Fruit fly (Drosophila melanogaster) whole organism, pupa: ENCODE data around the gene CtIP.
A peak's percentile ranks its signal among the peaks of the same experiment; 100 is the strongest.

ENCODE experiments used
- CG10348 ChIP-seq: fragments of 200-800 bp; sonication (Bioruptor generic); IDR thresholded peaks from 2 replicates; pipeline ENCODE4 v1.3.6; 2022; ENCODE audit warnings: missing biosample characterization, missing genetic modification characterization
- CG12605 ChIP-seq: fragments of 200-800 bp; sonication (Bioruptor generic); IDR thresholded peaks from 2 replicates; pipeline ENCODE4 v1.3.6; 2022; ENCODE audit warnings: missing biosample characterization, missing genetic modification characterization
- CG13204 ChIP-seq: fragments of 200-800 bp; sonication (Bioruptor generic); optimal IDR thresholded peaks from 2 replicates; lab custom pipeline; 2018; ENCODE audit warnings: missing biosample characterization, mild to moderate bottlenecking, missing genetic modification characterization, moderate library complexity
- CG14655 ChIP-seq: fragments of 200-800 bp; sonication (Bioruptor generic); optimal IDR thresholded peaks from 3 replicates; lab custom pipeline; 2017; ENCODE audit warnings: mild to moderate bottlenecking, missing biosample characterization, missing genetic modification reagents, missing genetic modification characterization
- CG15710 ChIP-seq: fragments of 200-800 bp; sonication (Bioruptor generic); optimal IDR thresholded peaks from 2 replicates; lab custom pipeline; 2018; ENCODE audit warnings: missing biosample characterization, mild to moderate bottlenecking, missing genetic modification characterization, moderate library complexity
- CG17806 ChIP-seq: fragments of 200-800 bp; sonication (Bioruptor generic); optimal IDR thresholded peaks from 2 replicates; lab custom pipeline; 2018; ENCODE audit warnings: missing biosample characterization, mild to moderate bottlenecking, missing genetic modification characterization, moderate library complexity
- CG32121 ChIP-seq: fragments of 200-800 bp; sonication (Bioruptor generic); IDR thresholded peaks from 2 replicates; pipeline ENCODE4 v1.3.6; 2022; ENCODE audit warnings: missing biosample characterization, missing genetic modification characterization
- CG34367 ChIP-seq: fragments of 200-800 bp; sonication (Bioruptor generic); optimal IDR thresholded peaks from 2 replicates; lab custom pipeline; 2018; ENCODE audit warnings: missing biosample characterization, mild to moderate bottlenecking, missing genetic modification characterization
- CG4496 ChIP-seq: fragments of 200-800 bp; sonication (Bioruptor generic); IDR thresholded peaks from 3 replicates; pipeline ENCODE4 v1.3.6; 2022; ENCODE audit warnings: missing biosample characterization, missing genetic modification characterization
- CG8159 ChIP-seq: fragments of 200-800 bp; sonication (Bioruptor generic); optimal IDR thresholded peaks from 3 replicates; lab custom pipeline; 2018; ENCODE audit warnings: missing biosample characterization, mild to moderate bottlenecking, missing genetic modification characterization, moderate library complexity
- CG8301 ChIP-seq: fragments of 200-800 bp; sonication (Bioruptor generic); optimal IDR thresholded peaks from 2 replicates; lab custom pipeline; 2018; ENCODE audit warnings: missing biosample characterization, mild to moderate bottlenecking, missing genetic modification characterization
- CG9948 ChIP-seq: fragments of 200-800 bp; sonication (Bioruptor generic); optimal IDR thresholded peaks from 2 replicates; lab custom pipeline; 2018; ENCODE audit warnings: missing biosample characterization, mild to moderate bottlenecking, missing genetic modification characterization, moderate library complexity
- D1 ChIP-seq: fragments of 200-800 bp; sonication (Bioruptor generic); optimal IDR thresholded peaks from 2 replicates; lab custom pipeline; 2018; ENCODE audit warnings: missing biosample characterization, mild to moderate bottlenecking, missing genetic modification characterization, moderate library complexity
- EcR ChIP-seq: fragments of 200-800 bp; sonication (Bioruptor generic); optimal IDR thresholded peaks from 3 replicates; lab custom pipeline; 2019; ENCODE audit warnings: missing biosample characterization, missing genetic modification characterization, mild to moderate bottlenecking, moderate library complexity, missing genetic modification reagents
- Ets98B ChIP-seq: fragments of 200-800 bp; sonication (Bioruptor generic); IDR thresholded peaks from 2 replicates; pipeline ENCODE4 v1.3.6; 2022; ENCODE audit warnings: missing biosample characterization, missing genetic modification characterization
- Pif1A ChIP-seq: fragments of 200-800 bp; sonication (Bioruptor generic); optimal IDR thresholded peaks from 3 replicates; lab custom pipeline; 2016; ENCODE audit warnings: missing biosample characterization, missing genetic modification characterization
- Pif1B ChIP-seq: fragments of 200-800 bp; sonication (Bioruptor generic); optimal IDR thresholded peaks from 3 replicates; lab custom pipeline; 2016; ENCODE audit warnings: missing biosample characterization, missing genetic modification characterization
- Snoo ChIP-seq: fragments of 200-800 bp; sonication (Bioruptor generic); optimal IDR thresholded peaks from 3 replicates; lab custom pipeline; 2017; ENCODE audit warnings: missing biosample characterization, mild to moderate bottlenecking, missing genetic modification characterization, inconsistent platforms
- fd96Ca ChIP-seq: fragments of 200-800 bp; sonication (Bioruptor generic); IDR thresholded peaks from 3 replicates; pipeline ENCODE4 v1.3.6; 2022; ENCODE audit warnings: missing biosample characterization, missing genetic modification characterization
- gl ChIP-seq: fragments of 200-800 bp; sonication (Bioruptor generic); optimal IDR thresholded peaks from 2 replicates; lab custom pipeline; 2018; ENCODE audit warnings: missing biosample characterization, mild to moderate bottlenecking, missing genetic modification characterization
- rn ChIP-seq: fragments of 200-800 bp; sonication (Bioruptor generic); IDR thresholded peaks from 2 replicates; pipeline ENCODE4 v1.3.6; 2022; ENCODE audit warnings: missing biosample characterization, missing genetic modification characterization

The CtIP gene

DNA sequence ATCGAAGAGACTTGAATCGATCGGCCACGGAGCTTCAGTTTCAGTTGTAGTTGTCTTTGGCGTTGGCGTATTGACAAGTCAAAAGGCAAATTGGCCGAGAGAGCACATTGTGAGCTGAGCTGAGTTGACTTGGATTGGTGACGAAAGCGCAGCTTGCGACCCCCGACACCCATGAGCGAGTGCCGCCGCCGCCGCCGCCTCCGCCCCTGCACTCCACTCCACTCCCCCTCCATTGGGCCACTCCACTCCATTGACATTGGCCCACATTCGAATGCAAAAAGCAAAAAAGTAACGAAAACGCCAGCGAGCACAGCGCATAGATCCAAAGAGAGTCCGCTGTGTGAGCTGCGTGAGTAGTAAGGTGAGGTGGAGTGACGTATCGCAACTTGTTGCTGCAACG, 38.3 kb upstream of the CtIP start:
- TF ChIP-seq CG8301 (no peak), CG10348 (GFP tag; lab: Robert Waterston, UW) (no peak), Ets98B (GFP tag; lab: Robert Waterston, UW) (no peak)

DNA sequence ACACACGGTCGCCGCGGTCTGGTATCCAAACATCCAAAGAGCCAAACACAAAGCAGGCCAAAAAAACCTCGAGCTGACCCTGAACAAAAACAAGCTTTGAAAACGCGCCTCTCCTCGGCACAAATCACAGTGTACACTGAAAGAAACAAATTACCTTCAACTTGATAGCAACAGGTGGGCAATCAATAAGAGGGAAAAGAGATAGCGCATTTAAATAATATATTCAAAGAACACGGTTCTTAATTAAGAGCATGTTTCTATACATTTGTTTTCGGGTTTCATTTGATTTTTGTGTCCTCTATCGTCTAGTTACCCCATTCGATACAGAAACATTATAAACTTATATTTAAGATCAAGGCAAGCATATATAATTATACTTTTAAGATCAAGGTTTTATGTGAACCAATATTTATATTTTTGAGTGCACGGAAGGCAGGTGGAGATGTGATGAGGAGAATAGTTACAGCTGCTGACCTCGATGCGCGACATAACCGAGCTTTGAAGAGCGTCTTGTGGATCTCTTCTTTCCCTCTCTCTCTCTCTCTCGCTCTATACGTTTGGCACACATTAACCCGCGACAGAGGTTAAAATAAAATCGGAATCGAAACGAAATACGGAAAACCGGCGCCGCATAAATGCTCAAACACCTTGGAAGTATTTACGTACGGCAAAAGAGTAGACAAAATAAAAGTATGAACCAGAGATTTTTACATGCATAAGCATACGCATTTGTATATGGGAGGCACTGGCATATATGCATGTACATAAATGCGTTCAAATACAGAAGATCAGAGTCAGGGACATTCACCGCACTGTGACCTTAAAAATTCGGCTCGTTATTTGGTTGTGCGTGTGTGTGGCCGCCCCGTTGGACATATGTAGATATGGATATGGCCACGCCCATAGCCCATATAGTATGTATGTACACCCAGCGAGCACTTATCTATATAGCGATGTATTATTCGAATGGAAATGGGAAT, 37.5 kb upstream of the CtIP start:
- peak; percentile 16 for TF ChIP-seq D1 (tag; lab: Kevin White, UChicago)
- peak; percentile 22 for TF ChIP-seq gl
- no peak for TF ChIP-seq rn
- no peak for TF ChIP-seq CG14655 (GFP tag; lab: Kevin White, UChicago)
- peak; percentile 78 for TF ChIP-seq CG9948
- TF ChIP-seq CG32121, result peak; percentile 70
- TF ChIP-seq CG17806 (tag; lab: Kevin White, UChicago), result peak; percentile 75
- peak; percentile 65 for TF ChIP-seq fd96Ca (GFP tag; lab: Robert Waterston, UW)
- peak; percentile 65 for TF ChIP-seq CG15710
- peak; percentile 84 for TF ChIP-seq Pif1B (GFP tag; lab: Kevin White, UChicago)
- peak; percentile 85 for TF ChIP-seq Pif1A (GFP tag; lab: Kevin White, UChicago)
- peak; percentile 80 for TF ChIP-seq CG8159 (tag; lab: Kevin White, UChicago)
- peak; percentile 29; the same call in 1 of the 2 replicates for TF ChIP-seq CG10348 (GFP tag; lab: Robert Waterston, UW)
- no peak for TF ChIP-seq EcR (GFP tag; lab: Kevin White, UChicago)
- TF ChIP-seq Ets98B (GFP tag; lab: Robert Waterston, UW), result peak; percentile 53
- peak; percentile 65 for TF ChIP-seq Snoo (tag; lab: Kevin White, UChicago)
- peak; percentile 87 for TF ChIP-seq CG8301
- TF ChIP-seq CG34367 (tag; lab: Kevin White, UChicago), result peak; percentile 62
- peak; percentile 19 for TF ChIP-seq CG13204 (GFP tag; lab: Kevin White, UChicago)
- TF ChIP-seq CG4496 (GFP tag; lab: Robert Waterston, UW), result peak; percentile 62; the same call in 2 of the 3 replicates
- TF ChIP-seq CG12605 (GFP tag; lab: Robert Waterston, UW), result peak; percentile 35; the same call in 1 of the 2 replicates

dm6 chr3L:20399550-20400109, 36.4 kb upstream of the CtIP start:
- TF ChIP-seq CG8301 (peak; percentile 94), EcR (GFP tag; lab: Kevin White, UChicago) (peak; percentile 29), CG34367 (tag; lab: Kevin White, UChicago) (peak; percentile 84), fd96Ca (GFP tag; lab: Robert Waterston, UW) (peak; percentile 84), CG10348 (GFP tag; lab: Robert Waterston, UW) (peak; percentile 74; the same call in 1 of the 2 replicates), CG15710 (peak; percentile 91), CG13204 (GFP tag; lab: Kevin White, UChicago) (peak; percentile 74), D1 (tag; lab: Kevin White, UChicago) (peak; percentile 81), rn (peak; percentile 65; the same call in 1 of the 2 replicates), CG12605 (GFP tag; lab: Robert Waterston, UW) (peak; percentile 82), CG9948 (peak; percentile 92), CG4496 (GFP tag; lab: Robert Waterston, UW) (peak; percentile 91), Pif1A (GFP tag; lab: Kevin White, UChicago) (peak; percentile 89), Snoo (tag; lab: Kevin White, UChicago) (peak; percentile 86), CG14655 (GFP tag; lab: Kevin White, UChicago) (peak; percentile 95), Pif1B (GFP tag; lab: Kevin White, UChicago) (peak; percentile 88), gl (peak; percentile 58), CG8159 (tag; lab: Kevin White, UChicago) (peak; percentile 92), CG32121 (peak; percentile 90), CG17806 (tag; lab: Kevin White, UChicago) (peak; percentile 92), Ets98B (GFP tag; lab: Robert Waterston, UW) (peak; percentile 78)

- TF ChIP-seq rn (no peak), CG4496 (GFP tag; lab: Robert Waterston, UW) (0 out of 3 replicates have a peak, but pooled peaks have one; percentile 13), CG32121 (no peak)
These were observed 35.5 kb upstream of the CtIP start for dm6 chr3L:20400515-20400914.

DNA sequence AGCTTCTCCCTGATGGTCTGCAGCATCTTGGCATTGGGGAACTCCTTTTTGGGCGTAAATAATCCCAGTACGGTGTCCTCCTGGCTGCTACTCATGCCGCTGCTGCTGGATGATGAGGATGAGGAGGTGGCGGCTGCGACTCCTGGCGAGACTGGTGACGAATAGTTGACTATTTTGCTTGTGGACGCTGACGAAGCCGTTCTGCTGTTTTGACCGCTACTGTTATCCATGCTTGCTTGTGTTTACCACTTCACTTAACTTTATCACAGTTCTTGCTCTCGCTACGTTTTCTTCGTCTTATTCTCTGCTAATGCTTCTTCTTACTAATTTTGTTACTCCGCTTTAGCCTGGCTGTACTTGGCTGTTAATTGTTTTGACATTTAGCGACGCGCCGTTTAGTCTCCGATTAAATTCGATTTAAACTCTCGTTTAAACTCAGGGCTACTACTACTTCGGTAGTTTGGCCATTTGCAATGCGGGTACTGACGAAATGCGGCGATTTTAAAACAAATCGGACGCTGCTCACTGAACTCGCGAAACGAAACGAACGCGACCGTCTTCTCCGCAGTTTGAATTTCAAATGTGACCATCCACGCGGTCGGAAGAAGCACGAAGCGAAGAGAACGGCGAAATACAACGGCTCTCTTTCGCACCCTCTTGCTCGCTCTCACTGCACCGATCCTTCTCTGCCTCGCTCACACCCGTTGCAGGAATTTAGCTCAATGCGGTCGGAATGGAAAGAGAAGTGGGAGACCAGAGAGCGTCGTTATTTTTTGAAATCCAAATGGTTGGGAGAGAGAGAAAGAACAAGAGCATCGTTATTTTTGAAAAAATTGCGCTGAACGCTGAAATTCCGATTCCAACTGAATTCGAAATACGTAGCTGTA, 34.8 kb upstream of the CtIP start, which contains the start of gene trbl:
Gene trbl (minus strand): TSS at position 584 of the 887 bp plus-strand sequence.
- TF ChIP-seq Ets98B (GFP tag; lab: Robert Waterston, UW), result peak; percentile 42; the same call in 1 of the 2 replicates
- TF ChIP-seq Pif1B (GFP tag; lab: Kevin White, UChicago), result peak; percentile 4
- peak; percentile 52 for TF ChIP-seq EcR (GFP tag; lab: Kevin White, UChicago)
- no peak for TF ChIP-seq CG8301
- no peak for TF ChIP-seq CG10348 (GFP tag; lab: Robert Waterston, UW)
- peak; percentile 59 for TF ChIP-seq CG12605 (GFP tag; lab: Robert Waterston, UW)
- no peak for TF ChIP-seq gl
- TF ChIP-seq CG13204 (GFP tag; lab: Kevin White, UChicago), result peak; percentile 28
- TF ChIP-seq CG32121, result peak; percentile 31; the same call in 1 of the 2 replicates
- no peak for TF ChIP-seq rn
- TF ChIP-seq CG34367 (tag; lab: Kevin White, UChicago), result no peak
- peak; percentile 29; the same call in 1 of the 3 replicates for TF ChIP-seq fd96Ca (GFP tag; lab: Robert Waterston, UW)
- TF ChIP-seq CG15710, result no peak
- peak; percentile 25 for TF ChIP-seq Snoo (tag; lab: Kevin White, UChicago)
- TF ChIP-seq CG4496 (GFP tag; lab: Robert Waterston, UW), result peak; percentile 74; the same call in 2 of the 3 replicates
